Worm (Caenorhabditis elegans): ENCODE data around the gene xdh-1.

Gene xdh-1

DNA sequence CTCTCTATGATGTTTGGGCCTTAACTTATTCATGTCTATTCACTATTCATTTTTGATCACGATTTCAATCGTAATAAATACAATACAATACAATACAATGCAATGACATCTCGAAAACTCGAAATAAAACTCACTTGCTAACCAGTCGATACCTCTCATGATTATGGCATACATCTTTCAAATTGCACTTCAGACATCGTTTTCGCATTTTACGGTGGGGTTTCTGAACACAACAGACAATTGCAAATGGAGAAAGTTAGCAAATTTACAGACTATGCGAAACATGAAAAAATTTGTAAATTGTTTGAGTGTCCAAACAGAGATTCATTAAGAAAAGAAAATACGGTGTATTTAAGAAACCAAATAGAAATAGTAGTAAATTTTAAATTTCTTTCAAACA, 29.2 kb downstream of the xdh-1 start, which contains the start of gene paqr-3:
Gene paqr-3 (minus strand): TSS at position 210 of the 400 bp plus-strand sequence.
- no peak for TF ChIP-seq hlh-1 (tag; optimal IDR thresholded peaks at IDR 0.05)
- TF ChIP-seq ham-2 (GFP tag; optimal IDR thresholded peaks at IDR 0.05) = no peak
- TF ChIP-seq nhr-12 (tag; optimal IDR thresholded peaks at IDR 0.05) = no peak
- no peak for TF ChIP-seq sem-2 (GFP tag; optimal IDR thresholded peaks at IDR 0.05)
- TF ChIP-seq blmp-1 (tag; optimal IDR thresholded peaks at IDR 0.05) = no peak
- no peak for TF ChIP-seq mls-2 (tag; optimal IDR thresholded peaks at IDR 0.05)
- no peak for TF ChIP-seq ceh-83 (GFP tag; optimal IDR thresholded peaks at IDR 0.05)
- TF ChIP-seq lsy-2 (tag; optimal IDR thresholded peaks at IDR 0.05) = no peak
- TF ChIP-seq nhr-76 (tag; optimal IDR thresholded peaks at IDR 0.05) = no peak
- TF ChIP-seq unc-62 (GFP tag; optimal IDR thresholded peaks at IDR 0.05) = no peak
- no peak for TF ChIP-seq M03D4.4 (tag; optimal IDR thresholded peaks at IDR 0.05)
- TF ChIP-seq zip-8 (tag; optimal IDR thresholded peaks at IDR 0.05) = no peak
- TF ChIP-seq ceh-43 (GFP tag; optimal IDR thresholded peaks at IDR 0.05) = no peak

DNA sequence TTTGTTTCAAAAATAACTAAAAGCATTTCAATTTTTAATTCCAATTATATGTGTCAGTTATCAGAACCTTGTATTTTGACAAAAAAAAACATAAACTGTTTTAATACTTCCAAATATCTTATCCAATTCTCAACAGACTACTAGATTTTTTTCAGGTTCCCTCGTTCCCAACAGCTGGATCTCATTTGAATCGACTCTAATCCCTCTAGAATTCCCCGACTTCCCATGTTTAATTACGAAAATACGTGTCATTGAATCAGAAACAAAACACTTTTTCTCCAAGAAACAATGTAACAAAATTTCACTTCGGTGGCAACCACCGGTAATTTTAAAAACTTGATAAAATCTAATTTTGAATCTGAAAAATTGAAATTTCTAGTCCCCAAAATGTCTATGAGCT, 33.5 kb downstream of the xdh-1 start:
- TF ChIP-seq mls-2 (tag; optimal IDR thresholded peaks at IDR 0.05) = no peak
- TF ChIP-seq hlh-1 (tag; optimal IDR thresholded peaks at IDR 0.05) = no peak
- no peak for TF ChIP-seq cnd-1 (tag; optimal IDR thresholded peaks at IDR 0.05)
- TF ChIP-seq ham-2 (GFP tag; optimal IDR thresholded peaks at IDR 0.05) = no peak
- no peak for TF ChIP-seq unc-62 (GFP tag; optimal IDR thresholded peaks at IDR 0.05)
- TF ChIP-seq drap-1 (GFP tag; optimal IDR thresholded peaks at IDR 0.05) = no peak
- TF ChIP-seq elt-1 (tag; optimal IDR thresholded peaks at IDR 0.05; ENCODE audit: borderline replicate concordance, insufficient read depth) = no peak
- TF ChIP-seq lsy-2 (tag; optimal IDR thresholded peaks at IDR 0.05) = no peak
- TF ChIP-seq sptf-1 (tag; optimal IDR thresholded peaks at IDR 0.05) = no peak
- no peak for TF ChIP-seq sem-2 (GFP tag; optimal IDR thresholded peaks at IDR 0.05)
- no peak for TF ChIP-seq lin-32 (GFP tag; optimal IDR thresholded peaks at IDR 0.05)
- no peak for TF ChIP-seq elt-3 (tag; optimal IDR thresholded peaks at IDR 0.05)
- TF ChIP-seq nhr-2 (tag; optimal IDR thresholded peaks at IDR 0.05) = no peak
- no peak for TF ChIP-seq tbx-8 (GFP tag; optimal IDR thresholded peaks at IDR 0.05)
- no peak for TF ChIP-seq snpc-4 (tag; optimal IDR thresholded peaks at IDR 0.05)
- TF ChIP-seq nhr-12 (tag; optimal IDR thresholded peaks at IDR 0.05) = no peak
- no peak for TF ChIP-seq ces-1 (GFP tag; optimal IDR thresholded peaks at IDR 0.05)
- no peak for TF ChIP-seq nhr-76 (tag; optimal IDR thresholded peaks at IDR 0.05)

- TF ChIP-seq ces-1 (GFP tag; optimal IDR thresholded peaks at IDR 0.05) (no peak), elt-1 (tag; optimal IDR thresholded peaks at IDR 0.05; ENCODE audit: borderline replicate concordance, insufficient read depth) (no peak), M03D4.4 (tag; optimal IDR thresholded peaks at IDR 0.05) (no peak), lin-32 (GFP tag; optimal IDR thresholded peaks at IDR 0.05) (no peak), ceh-39 (tag; optimal IDR thresholded peaks at IDR 0.05) (no peak), mep-1 (tag; optimal IDR thresholded peaks at IDR 0.05) (no peak), tbx-8 (GFP tag; optimal IDR thresholded peaks at IDR 0.05) (no peak), nhr-12 (tag; optimal IDR thresholded peaks at IDR 0.05) (no peak), nhr-2 (tag; optimal IDR thresholded peaks at IDR 0.05) (no peak), zip-8 (tag; optimal IDR thresholded peaks at IDR 0.05) (no peak), bed-3 (GFP tag; optimal IDR thresholded peaks at IDR 0.05) (no peak), ham-2 (GFP tag; optimal IDR thresholded peaks at IDR 0.05) (no peak), flh-1 (GFP tag; optimal IDR thresholded peaks at IDR 0.05) (no peak)
These were observed 34.8 kb downstream of the xdh-1 start for ce11 chrIV:14377850-14378249.

ce11 chrIV:14377267-14377814, 35.4 kb downstream of the xdh-1 start:
- TF ChIP-seq ceh-39 (tag; optimal IDR thresholded peaks at IDR 0.05) = no peak
- no peak for TF ChIP-seq nhr-76 (tag; optimal IDR thresholded peaks at IDR 0.05)
- no peak for TF ChIP-seq drap-1 (GFP tag; optimal IDR thresholded peaks at IDR 0.05)
- TF ChIP-seq ham-2 (GFP tag; optimal IDR thresholded peaks at IDR 0.05) = no peak
- no peak for TF ChIP-seq unc-120 (tag; optimal IDR thresholded peaks at IDR 0.05; ENCODE audit: poor library complexity, severe bottlenecking)
- TF ChIP-seq bed-3 (GFP tag; optimal IDR thresholded peaks at IDR 0.05) = no peak
- TF ChIP-seq zip-8 (tag; optimal IDR thresholded peaks at IDR 0.05) = no peak
- no peak for TF ChIP-seq pha-4 (tag; optimal IDR thresholded peaks at IDR 0.05)
- no peak for TF ChIP-seq flh-1 (GFP tag; optimal IDR thresholded peaks at IDR 0.05)
- TF ChIP-seq snpc-4 (tag; optimal IDR thresholded peaks at IDR 0.05) = no peak
- TF ChIP-seq ceh-83 (GFP tag; optimal IDR thresholded peaks at IDR 0.05) = no peak
- TF ChIP-seq M03D4.4 (tag; optimal IDR thresholded peaks at IDR 0.05) = no peak
- no peak for TF ChIP-seq mep-1 (tag; optimal IDR thresholded peaks at IDR 0.05)
- TF ChIP-seq ztf-11 (tag; optimal IDR thresholded peaks at IDR 0.05) = no peak
- TF ChIP-seq lin-13 (tag; optimal IDR thresholded peaks at IDR 0.05) = no peak
- no peak for TF ChIP-seq nhr-12 (tag; optimal IDR thresholded peaks at IDR 0.05)
